Worm (Caenorhabditis elegans): Measurements from ENCODE around the gene C40A11.7.

The C40A11.7 gene

DNA sequence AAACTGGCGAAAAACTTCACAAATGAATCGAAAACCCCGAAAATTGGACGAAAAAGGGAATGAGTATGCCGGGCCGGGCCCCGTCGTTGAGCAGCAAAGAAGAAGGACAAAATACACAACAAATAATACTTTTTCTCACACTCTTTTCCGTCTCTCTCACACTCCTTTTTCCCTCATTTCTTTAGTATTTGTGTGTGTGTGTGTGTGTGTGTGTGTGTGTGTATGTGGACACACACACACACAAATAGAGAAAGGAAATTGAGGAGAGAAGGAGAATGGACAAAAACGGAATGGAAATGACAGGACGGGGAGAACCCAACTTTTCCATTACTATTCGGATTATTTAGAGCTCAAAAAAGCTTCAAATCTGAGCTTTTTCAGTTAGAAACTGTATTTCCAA is 45.2 kb upstream of the C40A11.7 start (continued):
- TF ChIP-seq cey-2 (tag; optimal IDR thresholded peaks at IDR 0.05; ENCODE audit: borderline replicate concordance, insufficient read depth) (no peak), ceh-20 (GFP tag; IDR thresholded peaks at IDR 0.05) (no peak), Y105C5A.15 (GFP tag; IDR thresholded peaks at IDR 0.05) (no peak), fos-1 (tag; optimal IDR thresholded peaks at IDR 0.05) (no peak), lin-39 (tag; optimal IDR thresholded peaks at IDR 0.05) (no peak), mes-2 (tag; optimal IDR thresholded peaks at IDR 0.05; ENCODE audit: poor library complexity, severe bottlenecking) (peak; percentile 52), pha-4 (GFP tag; IDR thresholded peaks at IDR 0.05) (peak; percentile 33; the same call in 1 of the 2 replicates), pha-4 (tag; optimal IDR thresholded peaks at IDR 0.05) (peak; percentile 93), unc-62 (GFP tag; optimal IDR thresholded peaks at IDR 0.05 in 1 of 2) (no peak), unc-62 (tag; optimal IDR thresholded peaks at IDR 0.05) (no peak), jun-1 (tag; optimal IDR thresholded peaks at IDR 0.05) (no peak), ceh-28 (tag; optimal IDR thresholded peaks at IDR 0.05) (no peak), lir-3 (tag; optimal IDR thresholded peaks at IDR 0.05) (no peak), dve-1 (tag; optimal IDR thresholded peaks at IDR 0.05; ENCODE audit: insufficient read depth) (peak; percentile 48), saeg-2 (GFP tag; IDR thresholded peaks at IDR 0.05) (no peak), mdt-29 (GFP tag; IDR thresholded peaks at IDR 0.05) (no peak), F49E8.2 (tag; optimal IDR thresholded peaks at IDR 0.05; ENCODE audit: borderline replicate concordance) (no peak), nhr-42 (GFP tag; IDR thresholded peaks at IDR 0.05) (no peak), nhr-41 (GFP tag; IDR thresholded peaks at IDR 0.05) (no peak), lin-1 (GFP tag; IDR thresholded peaks at IDR 0.05) (no peak), nhr-48 (tag; optimal IDR thresholded peaks at IDR 0.05) (no peak), hlh-11 (tag; optimal IDR thresholded peaks at IDR 0.05) (peak; percentile 31), attf-4 (tag; optimal IDR thresholded peaks at IDR 0.05) (no peak), nhr-6 (tag; optimal IDR thresholded peaks at IDR 0.05) (peak; percentile 66), hlh-30 (tag; optimal IDR thresholded peaks at IDR 0.05; ENCODE audit: insufficient read depth) (peak; percentile 6), set-16 (GFP tag; IDR thresholded peaks at IDR 0.05) (no peak), dmd-8 (GFP tag; IDR thresholded peaks at IDR 0.05) (no peak), lin-29 (GFP tag; IDR thresholded peaks at IDR 0.05) (no peak), nhr-28 (tag; optimal IDR thresholded peaks at IDR 0.05) (peak; percentile 82), lin-13 (GFP tag; optimal IDR thresholded peaks at IDR 0.05) (peak; percentile 31), ceh-44 (GFP tag; IDR thresholded peaks at IDR 0.05) (no peak), vab-7 (GFP tag; IDR thresholded peaks at IDR 0.05) (no peak), nhr-10 (tag; optimal IDR thresholded peaks at IDR 0.05) (no peak), R02D3.7 (tag; optimal IDR thresholded peaks at IDR 0.05) (no peak)

DNA sequence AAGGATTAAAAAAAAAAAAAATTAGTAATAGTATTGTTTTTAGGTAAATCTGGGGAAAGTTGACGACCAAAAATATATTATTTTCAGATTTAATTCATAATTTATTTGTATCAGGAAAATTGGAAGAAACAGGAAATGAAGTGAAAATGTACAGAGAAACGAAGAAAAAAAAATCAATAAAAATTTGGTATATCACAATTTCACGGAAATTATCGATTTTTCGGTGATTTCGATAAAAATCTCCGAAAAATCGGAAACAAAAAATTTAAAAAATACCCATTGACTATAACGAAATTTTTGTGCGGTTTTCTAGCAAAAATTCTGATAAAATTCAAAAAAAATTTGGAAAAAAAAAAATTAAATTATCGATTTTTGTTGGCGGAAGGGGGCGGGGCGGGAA is 41.9 kb upstream of the C40A11.7 start:
- no peak for TF ChIP-seq set-16 (GFP tag; IDR thresholded peaks at IDR 0.05)
- no peak for TF ChIP-seq nhr-42 (GFP tag; IDR thresholded peaks at IDR 0.05)
- TF ChIP-seq Y75B8A.6 (GFP tag; IDR thresholded peaks at IDR 0.05): no peak
- TF ChIP-seq nhr-10 (tag; optimal IDR thresholded peaks at IDR 0.05): no peak
- TF ChIP-seq madf-5 (GFP tag; IDR thresholded peaks at IDR 0.05): no peak
- TF ChIP-seq ceh-28 (tag; optimal IDR thresholded peaks at IDR 0.05): peak; percentile 71
- no peak for TF ChIP-seq pha-4 (GFP tag; IDR thresholded peaks at IDR 0.05)
- TF ChIP-seq pha-4 (tag; optimal IDR thresholded peaks at IDR 0.05): no peak

DNA sequence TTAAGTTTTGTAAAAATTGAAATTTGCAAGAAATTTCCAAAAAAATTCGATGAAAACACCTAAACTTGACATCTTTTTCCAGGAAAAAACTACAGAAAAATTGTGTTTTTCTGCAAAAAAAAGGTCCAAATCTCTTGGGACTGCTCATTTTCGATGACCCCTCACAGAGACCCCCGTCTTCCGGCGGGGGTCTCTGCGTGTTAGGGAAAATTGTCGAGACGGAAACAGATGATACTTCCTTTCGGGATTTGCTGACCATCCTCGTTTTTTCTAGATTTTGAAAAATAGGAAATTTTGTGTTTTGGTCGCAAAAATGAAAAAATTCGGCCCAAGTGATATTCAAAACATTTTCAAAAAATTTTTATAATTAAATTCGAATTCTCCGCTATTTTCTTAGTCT is 41.0 kb upstream of the C40A11.7 start:
- peak; percentile 84 for TF ChIP-seq aha-1 (tag)
- TF ChIP-seq hmg-1.1 (GFP tag; IDR thresholded peaks at IDR 0.05): no peak

DNA sequence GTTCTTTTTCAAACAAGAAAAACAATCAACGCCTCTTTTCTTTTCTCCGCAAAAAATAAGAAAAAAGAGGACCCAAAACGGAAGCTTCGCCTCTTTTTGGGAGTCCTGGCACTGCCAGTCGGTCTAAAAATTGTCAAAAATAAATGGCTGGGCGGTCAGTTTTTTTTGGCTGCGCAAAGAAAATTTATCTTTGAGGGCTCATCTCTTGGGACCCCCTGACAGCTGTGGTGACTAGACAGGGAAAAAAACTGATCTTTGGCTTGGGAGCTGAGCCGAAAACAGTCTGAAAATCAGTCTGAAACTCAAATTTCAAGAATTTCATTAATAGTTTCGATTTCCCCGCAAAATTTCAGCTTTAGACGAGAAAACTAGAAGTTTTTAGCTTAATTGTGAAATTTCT is 40.1 kb upstream of the C40A11.7 start:
- no peak for TF ChIP-seq F44E2.7 (GFP tag; IDR thresholded peaks at IDR 0.05)
- peak; percentile 95 for TF ChIP-seq aha-1 (tag)
- no peak for TF ChIP-seq arid-1 (GFP tag; conservative IDR thresholded peaks at IDR 0.05)
- TF ChIP-seq nhr-25 (tag; optimal IDR thresholded peaks at IDR 0.05; ENCODE audit: borderline replicate concordance, insufficient read depth): no peak
- TF ChIP-seq rbr-2 (tag; optimal IDR thresholded peaks at IDR 0.05): no peak
- no peak for TF ChIP-seq D1046.2 (GFP tag; IDR thresholded peaks at IDR 0.05)
- TF ChIP-seq nhr-42 (GFP tag; IDR thresholded peaks at IDR 0.05): no peak
